Fruit fly (Drosophila melanogaster) whole organism, embryonic: Measurements from ENCODE around the gene Sec15.

Source experiments
- Atf-2 ChIP-seq: fragments of 200-800 bp; sonication (Bioruptor generic); optimal IDR thresholded peaks from 2 replicates; lab custom pipeline; 2016; ENCODE audit warnings: missing biosample characterization, missing genetic modification characterization
- Awh ChIP-seq: fragments of 200-800 bp; sonication (Bioruptor generic); IDR thresholded peaks from 2 replicates; pipeline ENCODE4, ENCODE4 v1.3.6; 2022; ENCODE audit warnings: missing biosample characterization, missing genetic modification characterization
- CG10147 ChIP-seq: fragments of 200-800 bp; sonication (Bioruptor generic); optimal IDR thresholded peaks from 2 replicates; lab custom pipeline; 2019; ENCODE audit warnings: missing biosample characterization, mild to moderate bottlenecking, missing genetic modification characterization, moderate library complexity
- CG1024 ChIP-seq: fragments of 200-800 bp; sonication (Bioruptor generic); IDR thresholded peaks from 2 replicates; pipeline ENCODE4 v1.3.6; 2022; ENCODE audit warnings: missing biosample characterization, missing genetic modification characterization
- CG10462 ChIP-seq: fragments of 200-800 bp; sonication (Bioruptor generic); optimal IDR thresholded peaks from 2 replicates; lab custom pipeline; 2016; ENCODE audit warnings: missing biosample characterization, missing genetic modification characterization
- CG11085 ChIP-seq: fragments of 200-800 bp; sonication (Bioruptor generic); IDR thresholded peaks from 2 replicates; pipeline ENCODE4 v1.3.6; 2022; ENCODE audit warnings: missing biosample characterization, missing genetic modification characterization
- CG11560 ChIP-seq: fragments of 200-800 bp; sonication (Bioruptor generic); IDR thresholded peaks from 3 replicates; pipeline ENCODE4 v1.3.6; 2022; ENCODE audit warnings: missing biosample characterization, missing genetic modification characterization
- CG13296 ChIP-seq: fragments of 200-800 bp; sonication (Bioruptor generic); optimal IDR thresholded peaks from 3 replicates; lab custom pipeline; 2018; ENCODE audit warnings: missing biosample characterization, mild to moderate bottlenecking, missing genetic modification characterization
- CG14441 ChIP-seq: fragments of 200-800 bp; sonication (Bioruptor generic); IDR thresholded peaks from 2 replicates; pipeline ENCODE4 v1.3.6; 2022; ENCODE audit warnings: missing biosample characterization, missing genetic modification characterization
- CG15601 ChIP-seq: fragments of 200-800 bp; sonication (Bioruptor generic); optimal IDR thresholded peaks from 3 replicates; lab custom pipeline; 2019; ENCODE audit warnings: missing biosample characterization, mild to moderate bottlenecking, missing genetic modification characterization, moderate library complexity
- CG16813 ChIP-seq: fragments of 200-800 bp; sonication (Bioruptor generic); IDR thresholded peaks from 3 replicates; pipeline ENCODE4 v1.3.6; 2022; ENCODE audit warnings: missing biosample characterization, missing genetic modification characterization; ENCODE audit not compliant: partially characterized antibody
- CG17829 ChIP-seq: fragments of 200-800 bp; optimal IDR thresholded peaks from 2 replicates; lab custom pipeline; 2019; ENCODE audit warnings: missing biosample characterization, mild to moderate bottlenecking, missing genetic modification characterization, moderate library complexity
- CG18599 ChIP-seq: fragments of 200-800 bp; sonication (Bioruptor generic); optimal IDR thresholded peaks from 3 replicates; lab custom pipeline; 2017; ENCODE audit warnings: missing biosample characterization, missing genetic modification characterization, mild to moderate bottlenecking, moderate library complexity, missing genetic modification reagents
- CG2202 ChIP-seq: fragments of 200-800 bp; sonication (Bioruptor generic); optimal IDR thresholded peaks from 2 replicates; lab custom pipeline; 2018; ENCODE audit warnings: missing biosample characterization, mild to moderate bottlenecking, missing genetic modification characterization
- CG3065 ChIP-seq: fragments of 200-800 bp; sonication (Bioruptor generic); optimal IDR thresholded peaks from 2 replicates; lab custom pipeline; 2016; ENCODE audit warnings: missing biosample characterization, missing genetic modification characterization
- CG31365 ChIP-seq: fragments of 200-800 bp; sonication (Bioruptor generic); optimal IDR thresholded peaks from 2 replicates; lab custom pipeline; 2018; ENCODE audit warnings: missing biosample characterization, mild to moderate bottlenecking, missing genetic modification characterization
- CG4282 ChIP-seq: fragments of 200-800 bp; sonication (Bioruptor generic); optimal IDR thresholded peaks from 2 replicates; lab custom pipeline; 2016; ENCODE audit warnings: missing biosample characterization, missing genetic modification characterization
- CG43689 ChIP-seq: fragments of 200-800 bp; sonication (Bioruptor generic); IDR thresholded peaks from 2 replicates; pipeline ENCODE4 v1.3.6; 2022; ENCODE audit warnings: missing biosample characterization, missing genetic modification characterization
- CG4707 ChIP-seq: fragments of 200-800 bp; sonication (Bioruptor generic); optimal IDR thresholded peaks from 2 replicates; lab custom pipeline; 2018; ENCODE audit warnings: missing biosample characterization, mild to moderate bottlenecking, missing genetic modification characterization, moderate library complexity
- CG9797 ChIP-seq: fragments of 200-800 bp; sonication (Bioruptor generic); optimal IDR thresholded peaks from 3 replicates; lab custom pipeline; 2018; ENCODE audit warnings: missing biosample characterization, mild to moderate bottlenecking, missing genetic modification characterization
- CG9817 ChIP-seq: fragments of 200-800 bp; sonication (Bioruptor generic); optimal IDR thresholded peaks from 2 replicates; lab custom pipeline; 2018; ENCODE audit warnings: missing biosample characterization, mild to moderate bottlenecking, missing genetic modification characterization, moderate library complexity
- D19A ChIP-seq: fragments of 200-800 bp; optimal IDR thresholded peaks from 3 replicates; lab custom pipeline; 2019; ENCODE audit warnings: missing biosample characterization, mild to moderate bottlenecking, missing genetic modification characterization, moderate library complexity
- ERR ChIP-seq: fragments of 200-800 bp; sonication (Bioruptor generic); optimal IDR thresholded peaks from 2 replicates; lab custom pipeline; 2016; ENCODE audit warnings: missing biosample characterization, missing genetic modification characterization
- Elba2 ChIP-seq: fragments of 200-800 bp; sonication (Bioruptor generic); optimal IDR thresholded peaks from 3 replicates; lab custom pipeline; 2016; ENCODE audit warnings: missing biosample characterization, missing genetic modification characterization
- Hand ChIP-seq: fragments of 200-800 bp; sonication (Bioruptor generic); optimal IDR thresholded peaks from 2 replicates; lab custom pipeline; 2017; ENCODE audit warnings: mild to moderate bottlenecking, missing biosample characterization, missing genetic modification reagents, missing genetic modification characterization
- Med ChIP-seq: fragments of 200-800 bp; sonication (Bioruptor generic); peaks from one replicate; lab custom pipeline; 2016; ENCODE audit warnings: missing biosample characterization, missing genetic modification characterization, mild to moderate bottlenecking, inconsistent platforms, moderate library complexity
- NFAT ChIP-seq: fragments of 200-800 bp; sonication (Bioruptor generic); IDR thresholded peaks from 2 replicates; pipeline ENCODE4 v1.3.6; 2022; ENCODE audit warnings: missing biosample characterization, missing genetic modification characterization
- NK7.1 ChIP-seq: fragments of 200-800 bp; sonication (Bioruptor generic); optimal IDR thresholded peaks from 3 replicates; lab custom pipeline; 2016; ENCODE audit warnings: missing biosample characterization, missing genetic modification characterization
- Oli ChIP-seq: fragments of 200-800 bp; sonication (Bioruptor generic); optimal IDR thresholded peaks from 2 replicates; lab custom pipeline; 2018; ENCODE audit warnings: missing biosample characterization, mild to moderate bottlenecking, missing genetic modification characterization, moderate library complexity
- Ravus ChIP-seq: fragments of 200-800 bp; sonication (Bioruptor generic); IDR thresholded peaks from 2 replicates; pipeline ENCODE4 v1.3.6; 2022; ENCODE audit warnings: missing biosample characterization, missing genetic modification characterization
- Rx ChIP-seq: fragments of 200-800 bp; sonication (Bioruptor generic); IDR thresholded peaks from 2 replicates; pipeline ENCODE4 v1.3.6; 2022; ENCODE audit warnings: missing biosample characterization, missing genetic modification characterization
- Six4 ChIP-seq: fragments of 200-800 bp; sonication (Bioruptor generic); optimal IDR thresholded peaks from 2 replicates; lab custom pipeline; 2016; ENCODE audit warnings: missing biosample characterization, missing genetic modification characterization
- ara ChIP-seq: fragments of 200-800 bp; sonication (Bioruptor generic); IDR thresholded peaks from 2 replicates; pipeline ENCODE4 v1.3.6; 2022; ENCODE audit warnings: missing biosample characterization, missing genetic modification characterization
- ash1 ChIP-seq: fragments of 200-800 bp; sonication (Bioruptor generic); optimal IDR thresholded peaks from 2 replicates; lab custom pipeline; 2018; ENCODE audit warnings: missing biosample characterization, mild to moderate bottlenecking, missing genetic modification characterization
- dati ChIP-seq: fragments of 200-800 bp; sonication (Bioruptor generic); IDR thresholded peaks from 2 replicates; pipeline ENCODE4 v1.3.6; 2022; ENCODE audit warnings: missing biosample characterization, missing genetic modification characterization
- ftz-f1 ChIP-seq: fragments of 200-800 bp; sonication (Bioruptor generic); optimal IDR thresholded peaks from 2 replicates; lab custom pipeline; 2016; ENCODE audit warnings: missing biosample characterization, missing genetic modification characterization
- jumu ChIP-seq: fragments of 200-800 bp; sonication (Bioruptor generic); optimal IDR thresholded peaks from 3 replicates; lab custom pipeline; 2016; ENCODE audit warnings: missing biosample characterization, missing genetic modification characterization
- mld ChIP-seq: fragments of 200-800 bp; sonication (Bioruptor generic); IDR thresholded peaks from 3 replicates; pipeline ENCODE4 v1.3.6; 2022; ENCODE audit warnings: missing biosample characterization, missing genetic modification characterization; ENCODE audit not compliant: partially characterized antibody
- nerfin-2 ChIP-seq: fragments of 200-800 bp; sonication (Bioruptor generic); IDR thresholded peaks from 2 replicates; pipeline ENCODE4 v1.3.6; 2022; ENCODE audit warnings: missing biosample characterization, missing genetic modification characterization; ENCODE audit not compliant: partially characterized antibody
- org-1 ChIP-seq: fragments of 200-800 bp; sonication (Bioruptor generic); optimal IDR thresholded peaks from 2 replicates; lab custom pipeline; 2017; ENCODE audit warnings: missing biosample characterization, missing genetic modification characterization
- p53 ChIP-seq: fragments of 200-800 bp; sonication (Bioruptor generic); optimal IDR thresholded peaks from 2 replicates; lab custom pipeline; 2016; ENCODE audit warnings: missing biosample characterization, missing genetic modification characterization
- psq ChIP-seq: fragments of 200-800 bp; sonication (Bioruptor generic); optimal IDR thresholded peaks from 2 replicates; lab custom pipeline; 2017; ENCODE audit warnings: missing biosample characterization, missing genetic modification characterization
- pum ChIP-seq: fragments of 200-800 bp; sonication (Bioruptor generic); optimal IDR thresholded peaks from 2 replicates; lab custom pipeline; 2016; ENCODE audit warnings: missing biosample characterization, missing genetic modification characterization
- row ChIP-seq: fragments of 200-800 bp; sonication (Bioruptor generic); IDR thresholded peaks from 3 replicates; pipeline ENCODE4 v1.3.6; 2022; ENCODE audit warnings: missing biosample characterization, missing genetic modification characterization
- slbo ChIP-seq: fragments of 200-800 bp; sonication (Bioruptor generic); IDR thresholded peaks from 2 replicates; pipeline ENCODE4 v1.3.6; 2022; ENCODE audit warnings: missing biosample characterization, missing genetic modification characterization
- stwl ChIP-seq: fragments of 200-800 bp; sonication (Bioruptor generic); optimal IDR thresholded peaks from 3 replicates; lab custom pipeline; 2018; ENCODE audit warnings: missing biosample characterization, mild to moderate bottlenecking, missing genetic modification characterization, moderate library complexity
- tap ChIP-seq: fragments of 200-800 bp; optimal IDR thresholded peaks from 3 replicates; lab custom pipeline; 2019; ENCODE audit warnings: missing biosample characterization, mild to moderate bottlenecking, missing genetic modification characterization, moderate library complexity
- unc-4 ChIP-seq: fragments of 200-800 bp; sonication (Bioruptor generic); IDR thresholded peaks from 2 replicates; pipeline ENCODE4 v1.3.6; 2022; ENCODE audit warnings: missing biosample characterization, missing genetic modification characterization; ENCODE audit not compliant: partially characterized antibody
- zen2 ChIP-seq: fragments of 200-800 bp; sonication (Bioruptor generic); IDR thresholded peaks from 3 replicates; pipeline ENCODE4 v1.3.6; 2022; ENCODE audit warnings: missing biosample characterization, missing genetic modification characterization; ENCODE audit not compliant: partially characterized antibody

Gene Sec15

DNA sequence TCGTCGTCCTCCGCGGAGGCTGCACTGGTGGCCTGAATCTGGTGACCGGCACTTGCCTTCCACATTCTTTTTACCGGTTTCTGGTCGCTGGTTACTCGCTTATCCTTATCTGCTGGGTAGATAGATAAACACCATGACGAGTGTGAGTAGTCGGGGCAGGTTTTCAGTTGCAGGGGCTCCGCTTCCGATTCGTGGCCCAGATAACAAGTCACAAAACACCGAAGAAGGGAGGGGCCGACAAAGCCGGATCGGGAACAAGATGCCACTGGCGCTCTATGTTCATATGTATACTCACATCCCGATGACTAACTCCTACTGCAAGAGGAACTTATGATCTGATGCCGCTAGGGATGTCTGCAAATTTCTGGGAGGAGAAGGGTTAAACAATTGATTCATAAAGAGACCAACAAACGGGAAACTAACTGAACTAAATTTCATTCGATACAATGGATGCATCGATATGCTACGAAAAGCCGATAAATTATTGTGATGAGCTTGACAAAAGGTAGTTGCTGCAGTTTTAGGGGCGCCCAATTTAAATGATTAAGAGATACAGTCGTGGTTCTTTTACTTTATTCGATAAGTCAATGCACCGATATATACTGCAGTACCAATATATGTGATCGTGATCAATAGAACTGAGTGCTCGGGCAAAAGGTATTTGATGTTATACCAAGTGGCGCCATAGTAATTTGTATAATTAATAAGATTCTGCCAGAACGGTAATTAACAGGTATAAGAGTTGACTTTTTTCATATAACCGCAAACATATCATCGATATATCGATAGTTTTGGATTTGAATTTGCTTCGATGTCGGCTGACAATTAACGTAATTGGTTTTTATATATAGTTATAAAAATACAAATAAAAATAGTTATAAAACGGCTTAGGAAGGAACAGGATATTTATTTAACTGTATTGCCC is 43.5 kb downstream of the Sec15 start, which contains the start of gene Cortactin (continued):
- TF ChIP-seq ara (GFP tag; lab: Robert Waterston, UW) = no peak
- TF ChIP-seq CG10462 (GFP tag; lab: Kevin White, UChicago) = no peak
- TF ChIP-seq nerfin-2 (GFP tag; lab: Robert Waterston, UW) = peak; percentile 84
- peak; percentile 88 for TF ChIP-seq stwl
- no peak for TF ChIP-seq CG31365 (tag; lab: Kevin White, UChicago)
- no peak for TF ChIP-seq CG13296
- no peak for TF ChIP-seq CG11085 (GFP tag; lab: Robert Waterston, UW)
- no peak for TF ChIP-seq CG4282 (GFP tag; lab: Kevin White, UChicago)
- no peak for TF ChIP-seq ash1 (GFP tag; lab: Kevin White, UChicago)
- TF ChIP-seq mld (GFP tag; lab: Robert Waterston, UW) = peak; percentile 70
- peak; percentile 10 for TF ChIP-seq CG17829 (tag; lab: Kevin White, UChicago)
- TF ChIP-seq dati (GFP tag; lab: Robert Waterston, UW) = no peak
- TF ChIP-seq D19A (tag; lab: Kevin White, UChicago) = no peak
- no peak for TF ChIP-seq Atf-2 (GFP tag; lab: Kevin White, UChicago)
- no peak for TF ChIP-seq CG9797 (GFP tag; lab: Kevin White, UChicago)
- TF ChIP-seq CG11560 (tag; lab: Robert Waterston, UW) = peak; percentile 100
- no peak for TF ChIP-seq CG2202 (tag; lab: Kevin White, UChicago)
- no peak for TF ChIP-seq CG9817 (tag; lab: Kevin White, UChicago)
- no peak for TF ChIP-seq CG1024 (GFP tag; lab: Robert Waterston, UW)
- no peak for TF ChIP-seq tap (tag; lab: Kevin White, UChicago)
- TF ChIP-seq CG18599 (GFP tag; lab: Kevin White, UChicago) = no peak
- TF ChIP-seq pum = no peak
- peak; percentile 87 for TF ChIP-seq unc-4
- TF ChIP-seq row = peak; percentile 58
- no peak for TF ChIP-seq jumu (GFP tag; lab: Kevin White, UChicago)
- no peak for TF ChIP-seq CG10147 (GFP tag; lab: Kevin White, UChicago)
- no peak for TF ChIP-seq p53 (GFP tag; lab: Kevin White, UChicago)
- TF ChIP-seq NFAT = peak; percentile 40; the same call in 1 of the 2 replicates
- TF ChIP-seq ftz-f1 (GFP tag; lab: Kevin White, UChicago) = no peak
- no peak for TF ChIP-seq CG4707 (GFP tag; lab: Kevin White, UChicago)
- no peak for TF ChIP-seq Ravus
- no peak for TF ChIP-seq Hand
- TF ChIP-seq zen2 (GFP tag; lab: Robert Waterston, UW) = peak; percentile 93
- peak; percentile 28 for TF ChIP-seq Med (GFP tag; lab: Kevin White, UChicago)
- TF ChIP-seq CG3065 (GFP tag; lab: Kevin White, UChicago) = no peak
- no peak for TF ChIP-seq Elba2 (GFP tag; lab: Kevin White, UChicago)
- TF ChIP-seq NK7.1 (GFP tag; lab: Kevin White, UChicago) = no peak
- TF ChIP-seq CG16813 (GFP tag; lab: Robert Waterston, UW) = peak; percentile 92
- TF ChIP-seq Awh = no peak
- TF ChIP-seq Six4 (GFP tag; lab: Kevin White, UChicago) = no peak
- no peak for TF ChIP-seq CG14441 (GFP tag; lab: Robert Waterston, UW)
- TF ChIP-seq psq (GFP tag; lab: Kevin White, UChicago) = no peak
- TF ChIP-seq slbo (GFP tag; lab: Robert Waterston, UW) = 0 out of 2 replicates have a peak, but pooled peaks have one; percentile 4
- TF ChIP-seq CG43689 (GFP tag; lab: Robert Waterston, UW) = no peak
- TF ChIP-seq Rx = no peak
- no peak for TF ChIP-seq Oli (tag; lab: Kevin White, UChicago)
- TF ChIP-seq ERR (GFP tag; lab: Kevin White, UChicago) = no peak
- no peak for TF ChIP-seq CG15601 (tag; lab: Kevin White, UChicago)
- TF ChIP-seq org-1 = no peak
